Fruit fly (Drosophila melanogaster) whole organism, embryonic: Measurements from ENCODE around the gene CG7378.
A peak's percentile ranks its signal among the peaks of the same experiment; 100 is the strongest.

Experiments used
- Adf1 ChIP-seq: fragments of 200-800 bp; sonication (Bioruptor generic); IDR thresholded peaks from 2 replicates; pipeline ENCODE4 v1.3.6; 2022; ENCODE audit warnings: missing biosample characterization, missing genetic modification characterization
- Aef1 ChIP-seq: fragments of 200-800 bp; sonication (Bioruptor generic); IDR thresholded peaks from 3 replicates; pipeline ENCODE4 v1.3.6; 2022; ENCODE audit warnings: missing biosample characterization, missing genetic modification characterization
- CG10366 ChIP-seq: fragments of 200-800 bp; sonication (Bioruptor generic); IDR thresholded peaks from 2 replicates; pipeline ENCODE4 v1.3.6; 2022; ENCODE audit warnings: missing biosample characterization, missing genetic modification characterization
- CG10543 ChIP-seq: fragments of 200-800 bp; sonication (Bioruptor generic); optimal IDR thresholded peaks from 3 replicates; lab custom pipeline; 2017; ENCODE audit warnings: missing biosample characterization, mild to moderate bottlenecking, missing genetic modification characterization, moderate library complexity
- CG11247 ChIP-seq: fragments of 200-800 bp; sonication (Bioruptor generic); IDR thresholded peaks from 2 replicates; pipeline ENCODE4 v1.3.6; 2022; ENCODE audit warnings: missing biosample characterization, missing genetic modification characterization
- CG11560 ChIP-seq: fragments of 200-800 bp; sonication (Bioruptor generic); IDR thresholded peaks from 3 replicates; pipeline ENCODE4 v1.3.6; 2022; ENCODE audit warnings: missing biosample characterization, missing genetic modification characterization
- CG14710 ChIP-seq: fragments of 200-800 bp; sonication (Bioruptor generic); optimal IDR thresholded peaks from 3 replicates; lab custom pipeline; 2019; ENCODE audit warnings: missing biosample characterization, mild to moderate bottlenecking, missing genetic modification characterization, moderate library complexity
- CG14860 ChIP-seq: fragments of 200-800 bp; sonication (Bioruptor generic); IDR thresholded peaks from 3 replicates; pipeline ENCODE4 v1.3.6; 2022; ENCODE audit warnings: missing biosample characterization, missing genetic modification characterization; ENCODE audit not compliant: partially characterized antibody
- CG15601 ChIP-seq: fragments of 200-800 bp; sonication (Bioruptor generic); optimal IDR thresholded peaks from 3 replicates; lab custom pipeline; 2019; ENCODE audit warnings: missing biosample characterization, mild to moderate bottlenecking, missing genetic modification characterization, moderate library complexity
- CG16813 ChIP-seq: fragments of 200-800 bp; sonication (Bioruptor generic); IDR thresholded peaks from 3 replicates; pipeline ENCODE4 v1.3.6; 2022; ENCODE audit warnings: missing biosample characterization, missing genetic modification characterization; ENCODE audit not compliant: partially characterized antibody
- CG17912 ChIP-seq: fragments of 200-800 bp; sonication (Bioruptor generic); optimal IDR thresholded peaks from 2 replicates; lab custom pipeline; 2018; ENCODE audit warnings: missing biosample characterization, mild to moderate bottlenecking, missing genetic modification characterization
- CG30020 ChIP-seq: fragments of 200-800 bp; optimal IDR thresholded peaks from 2 replicates; lab custom pipeline; 2019; ENCODE audit warnings: missing biosample characterization, mild to moderate bottlenecking, missing genetic modification characterization, moderate library complexity
- CG34224 ChIP-seq: fragments of 200-800 bp; sonication (Bioruptor generic); IDR thresholded peaks from 3 replicates; pipeline ENCODE4 v1.3.6; 2022; ENCODE audit warnings: missing biosample characterization, missing genetic modification characterization; ENCODE audit not compliant: partially characterized antibody
- CG4360 ChIP-seq: fragments of 200-800 bp; sonication (Bioruptor generic); IDR thresholded peaks from 2 replicates; pipeline ENCODE4 v1.3.6; 2022; ENCODE audit warnings: missing biosample characterization, missing genetic modification characterization
- CG4404 ChIP-seq: fragments of 200-800 bp; sonication (Bioruptor generic); IDR thresholded peaks from 2 replicates; pipeline ENCODE4 v1.3.6; 2022; ENCODE audit warnings: missing biosample characterization, missing genetic modification characterization
- CG8478 ChIP-seq: fragments of >200 bp; optimal IDR thresholded peaks from 2 replicates; lab custom pipeline; 2018
- Camta ChIP-seq: fragments of 200-800 bp; sonication (Bioruptor generic); optimal IDR thresholded peaks from 2 replicates; lab custom pipeline; 2016; ENCODE audit warnings: missing biosample characterization, missing genetic modification characterization
- D ChIP-seq, 2 experiments: fragments of 200-800 bp in 1 of 2; fragments of >200 bp in 1 of 2; sonication (Bioruptor generic) in 1 of 2; optimal IDR thresholded peaks; 2 replicates in 1 of 2; 3 replicates in 1 of 2; lab custom pipeline; 2017; ENCODE audit warnings: mild to moderate bottlenecking in 1 of 2, missing biosample characterization in 1 of 2, missing genetic modification characterization in 1 of 2, missing genetic modification reagents in 1 of 2
- Doc2 ChIP-seq: fragments of 200-800 bp; sonication (Bioruptor generic); IDR thresholded peaks from 2 replicates; pipeline ENCODE4 v1.3.6; 2022; ENCODE audit warnings: missing biosample characterization, missing genetic modification characterization
- E2f2 ChIP-seq: fragments of 200-800 bp; sonication (Bioruptor generic); IDR thresholded peaks from 2 replicates; pipeline ENCODE4 v1.3.6; 2022; ENCODE audit warnings: missing biosample characterization, missing genetic modification characterization
- HmgD ChIP-seq: fragments of 200-800 bp; sonication (Bioruptor generic); optimal IDR thresholded peaks from 3 replicates; lab custom pipeline; 2016; ENCODE audit warnings: missing biosample characterization, missing genetic modification characterization
- Hmr ChIP-seq: fragments of 200-800 bp; sonication (Bioruptor generic); optimal IDR thresholded peaks from 3 replicates; lab custom pipeline; 2017; ENCODE audit warnings: mild to moderate bottlenecking, missing biosample characterization, missing genetic modification reagents, missing genetic modification characterization
- Lhr ChIP-seq: fragments of 200-800 bp; sonication (Bioruptor generic); optimal IDR thresholded peaks from 3 replicates; lab custom pipeline; 2017; ENCODE audit warnings: mild to moderate bottlenecking, missing biosample characterization, missing genetic modification reagents, missing genetic modification characterization
- MBD-R2 ChIP-seq: fragments of 200-800 bp; sonication (Bioruptor generic); IDR thresholded peaks from 2 replicates; pipeline ENCODE4 v1.3.6; 2022; ENCODE audit warnings: missing biosample characterization, missing genetic modification characterization
- Max ChIP-seq: fragments of 200-800 bp; sonication (Bioruptor generic); optimal IDR thresholded peaks from 2 replicates; lab custom pipeline; 2016; ENCODE audit warnings: missing biosample characterization, mild to moderate bottlenecking, missing genetic modification characterization
- Usf ChIP-seq: fragments of 200-800 bp; sonication (Bioruptor generic); optimal IDR thresholded peaks from 2 replicates; lab custom pipeline; 2017; ENCODE audit warnings: missing genotype, missing biosample characterization, missing genetic modification characterization
- btn ChIP-seq: fragments of 200-800 bp; sonication (Bioruptor generic); optimal IDR thresholded peaks from 2 replicates; lab custom pipeline; 2016; ENCODE audit warnings: missing biosample characterization, missing genetic modification characterization
- esg ChIP-seq: fragments of 200-800 bp; sonication (Bioruptor generic); conservative IDR thresholded peaks from 2 replicates; pipeline ENCODE4 v1.3.6; 2022; ENCODE audit warnings: missing biosample characterization, missing genetic modification characterization
- ewg ChIP-seq: fragments of 200-800 bp; sonication (Bioruptor generic); optimal IDR thresholded peaks from 3 replicates; lab custom pipeline; 2017; ENCODE audit warnings: mild to moderate bottlenecking, missing biosample characterization, missing genetic modification reagents, missing genetic modification characterization
- gsb-n ChIP-seq: fragments of 200-800 bp; sonication (Bioruptor generic); optimal IDR thresholded peaks from 3 replicates; lab custom pipeline; 2018; ENCODE audit warnings: missing biosample characterization, mild to moderate bottlenecking, missing genetic modification characterization
- her ChIP-seq: fragments of 200-800 bp; sonication (Bioruptor generic); optimal IDR thresholded peaks from 2 replicates; lab custom pipeline; 2016; ENCODE audit warnings: missing biosample characterization, missing genetic modification characterization
- inv ChIP-seq: fragments of 200-800 bp; sonication (Bioruptor generic); IDR thresholded peaks from 2 replicates; pipeline ENCODE4 v1.3.6; 2022; ENCODE audit warnings: missing biosample characterization, missing genetic modification characterization; ENCODE audit not compliant: partially characterized antibody
- jumu ChIP-seq: fragments of 200-800 bp; sonication (Bioruptor generic); optimal IDR thresholded peaks from 3 replicates; lab custom pipeline; 2016; ENCODE audit warnings: missing biosample characterization, missing genetic modification characterization
- lola ChIP-seq, 3 experiments: fragments of >200 bp in 2 of 3; fragments of 200-800 bp in 1 of 3; sonication (Bioruptor generic) in 1 of 3; optimal IDR thresholded peaks; 2 replicates each; lab custom pipeline; 2017 to 2019; ENCODE audit warnings: missing biosample characterization in 3 of 3, missing genetic modification characterization in 3 of 3, mild to moderate bottlenecking in 1 of 3, moderate library complexity in 1 of 3
- nerfin-2 ChIP-seq: fragments of 200-800 bp; sonication (Bioruptor generic); IDR thresholded peaks from 2 replicates; pipeline ENCODE4 v1.3.6; 2022; ENCODE audit warnings: missing biosample characterization, missing genetic modification characterization; ENCODE audit not compliant: partially characterized antibody
- sens ChIP-seq: fragments of 200-800 bp; sonication (Bioruptor generic); peaks from one replicate; lab custom pipeline; 2016; ENCODE audit warnings: missing biosample characterization, missing genetic modification characterization
- wek ChIP-seq: fragments of 200-800 bp; sonication (Bioruptor generic); optimal IDR thresholded peaks from 3 replicates; lab custom pipeline; 2018; ENCODE audit warnings: missing biosample characterization, mild to moderate bottlenecking, missing genetic modification characterization, moderate library complexity
- zen2 ChIP-seq: fragments of 200-800 bp; sonication (Bioruptor generic); IDR thresholded peaks from 3 replicates; pipeline ENCODE4 v1.3.6; 2022; ENCODE audit warnings: missing biosample characterization, missing genetic modification characterization; ENCODE audit not compliant: partially characterized antibody

CG7378 gene

dm6 chrX:18863748-18864482 is 36.3 kb upstream of the CG7378 start, which contains the start of the genes CG7326 and Dora (continued):
- peak; percentile 41 for TF ChIP-seq wek (GFP tag; lab: Kevin White, UChicago)
- TF ChIP-seq Max (GFP tag; lab: Kevin White, UChicago), result peak; percentile 26
- TF ChIP-seq Aef1 (GFP tag; lab: Robert Waterston, UW), result peak; percentile 46
- no peak; the same call in 1 of the 2 replicates for TF ChIP-seq Adf1 (GFP tag; lab: Robert Waterston, UW)
- peak; percentile 94 for TF ChIP-seq CG34224
- no peak for TF ChIP-seq Doc2 (GFP tag; lab: Robert Waterston, UW)
- TF ChIP-seq CG14710 (tag; lab: Kevin White, UChicago), result peak; percentile 62
- peak; percentile 90 for TF ChIP-seq CG16813 (GFP tag; lab: Robert Waterston, UW)
- TF ChIP-seq CG17912 (GFP tag; lab: Kevin White, UChicago), result peak; percentile 33
- no peak for TF ChIP-seq D (optimal IDR thresholded peaks at IDR 0.05; lab: Kevin White, UChicago)
- no peak for TF ChIP-seq D (GFP tag; optimal IDR thresholded peaks at IDR 0.05; lab: Kevin White, UChicago)
- TF ChIP-seq MBD-R2 (GFP tag; lab: Robert Waterston, UW), result peak; percentile 82
- peak; percentile 42 for TF ChIP-seq CG10543
- TF ChIP-seq CG15601 (tag; lab: Kevin White, UChicago), result peak; percentile 1
- peak; percentile 37 for TF ChIP-seq sens (GFP tag; lab: Kevin White, UChicago)
- no peak for TF ChIP-seq Usf (GFP tag; lab: Kevin White, UChicago)
- TF ChIP-seq CG10366 (GFP tag; lab: Robert Waterston, UW), result no peak
- peak; percentile 55 for TF ChIP-seq E2f2 (GFP tag; lab: Robert Waterston, UW)
- TF ChIP-seq CG8478 (lab: Kevin White, UChicago), result peak; percentile 92
- TF ChIP-seq CG4360 (GFP tag; lab: Robert Waterston, UW), result peak; percentile 89
- no peak for TF ChIP-seq CG4404
- peak; percentile 49 for TF ChIP-seq CG30020 (tag; lab: Kevin White, UChicago)
- peak; percentile 99 for TF ChIP-seq CG11560
- TF ChIP-seq esg (GFP tag; lab: Robert Waterston, UW), result no peak
- TF ChIP-seq jumu, result peak; percentile 23
- peak; percentile 80 for TF ChIP-seq inv (GFP tag; lab: Robert Waterston, UW)
- TF ChIP-seq zen2 (GFP tag; lab: Robert Waterston, UW), result peak; percentile 96
- TF ChIP-seq nerfin-2, result peak; percentile 92
- peak; percentile 73 for TF ChIP-seq ewg (GFP tag; lab: Kevin White, UChicago)
- peak; percentile 55 for TF ChIP-seq Hmr (GFP tag; lab: Kevin White, UChicago)
- no peak for TF ChIP-seq CG11247 (GFP tag; lab: Robert Waterston, UW)
- no peak for TF ChIP-seq btn (GFP tag; lab: Kevin White, UChicago)
- no peak for TF ChIP-seq Camta (GFP tag; lab: Kevin White, UChicago)
- TF ChIP-seq Lhr (GFP tag; lab: Kevin White, UChicago), result peak; percentile 61
- peak in 1 of 3 experiments; percentile 59 for TF ChIP-seq lola (GFP tag; optimal IDR thresholded peaks at IDR 0.05; lab: Kevin White, UChicago)
- TF ChIP-seq CG14860 (GFP tag; lab: Robert Waterston, UW), result peak; percentile 90
- no peak for TF ChIP-seq gsb-n (tag; lab: Kevin White, UChicago)
- TF ChIP-seq HmgD (GFP tag; lab: Kevin White, UChicago), result peak; percentile 16
- TF ChIP-seq her (GFP tag; lab: Kevin White, UChicago), result peak; percentile 20
